Fruit fly (Drosophila melanogaster) whole organism, embryonic: Measurements from ENCODE around the gene VhaM9.7-d.

Source experiments
- BEAF-32 ChIP-seq: fragments of 200-800 bp; sonication (Bioruptor generic); optimal IDR thresholded peaks from 3 replicates; lab custom pipeline; 2017; ENCODE audit warnings: missing biosample characterization, missing genetic modification characterization, mild to moderate bottlenecking, moderate library complexity, missing genetic modification reagents
- CG11085 ChIP-seq: fragments of 200-800 bp; sonication (Bioruptor generic); IDR thresholded peaks from 2 replicates; pipeline ENCODE4 v1.3.6; 2022; ENCODE audit warnings: missing biosample characterization, missing genetic modification characterization
- CG12071 ChIP-seq: fragments of 200-800 bp; sonication (Bioruptor generic); optimal IDR thresholded peaks from 3 replicates; lab custom pipeline; 2018; ENCODE audit warnings: missing biosample characterization, mild to moderate bottlenecking, missing genetic modification characterization
- CG14014 ChIP-seq: fragments of 200-800 bp; sonication (Bioruptor generic); IDR thresholded peaks from 2 replicates; pipeline ENCODE4 v1.3.6; 2022; ENCODE audit warnings: missing biosample characterization, missing genetic modification characterization
- CG14050 ChIP-seq: fragments of 200-800 bp; sonication (Bioruptor generic); IDR thresholded peaks from 3 replicates; pipeline ENCODE4 v1.3.6; 2022; ENCODE audit warnings: missing biosample characterization, missing genetic modification characterization
- CG15479 ChIP-seq: fragments of 200-800 bp; sonication (Bioruptor generic); optimal IDR thresholded peaks from 3 replicates; lab custom pipeline; 2019; ENCODE audit warnings: missing biosample characterization, mild to moderate bottlenecking, missing genetic modification characterization, moderate library complexity
- CG16813 ChIP-seq: fragments of 200-800 bp; sonication (Bioruptor generic); IDR thresholded peaks from 3 replicates; pipeline ENCODE4 v1.3.6; 2022; ENCODE audit warnings: missing biosample characterization, missing genetic modification characterization; ENCODE audit not compliant: partially characterized antibody
- CG16815 ChIP-seq: fragments of 200-800 bp; sonication (Bioruptor generic); optimal IDR thresholded peaks from 3 replicates; lab custom pipeline; 2017; ENCODE audit warnings: missing biosample characterization, mild to moderate bottlenecking, missing genetic modification characterization
- CG17186 ChIP-seq: fragments of 200-800 bp; sonication (Bioruptor generic); optimal IDR thresholded peaks from 3 replicates; lab custom pipeline; 2017; ENCODE audit warnings: missing biosample characterization, missing genetic modification reagents, missing genetic modification characterization
- CG17328 ChIP-seq: fragments of 200-800 bp; sonication (Bioruptor generic); IDR thresholded peaks from 2 replicates; pipeline ENCODE4 v1.3.6; 2022; ENCODE audit warnings: missing biosample characterization, missing genetic modification characterization
- CG30020 ChIP-seq: fragments of 200-800 bp; optimal IDR thresholded peaks from 2 replicates; lab custom pipeline; 2019; ENCODE audit warnings: missing biosample characterization, mild to moderate bottlenecking, missing genetic modification characterization, moderate library complexity
- CG32532 ChIP-seq: fragments of 200-800 bp; sonication (Bioruptor generic); IDR thresholded peaks from 2 replicates; pipeline ENCODE4 v1.3.6; 2022; ENCODE audit warnings: missing biosample characterization, missing genetic modification characterization
- CG3407 ChIP-seq: fragments of 200-800 bp; sonication (Bioruptor generic); optimal IDR thresholded peaks from 2 replicates; lab custom pipeline; 2018; ENCODE audit warnings: missing biosample characterization, mild to moderate bottlenecking, missing genetic modification characterization
- CG34224 ChIP-seq: fragments of 200-800 bp; sonication (Bioruptor generic); IDR thresholded peaks from 3 replicates; pipeline ENCODE4 v1.3.6; 2022; ENCODE audit warnings: missing biosample characterization, missing genetic modification characterization; ENCODE audit not compliant: partially characterized antibody
- CG42726 ChIP-seq: fragments of 200-800 bp; sonication (Bioruptor generic); IDR thresholded peaks from 2 replicates; pipeline ENCODE4 v1.3.6; 2022; ENCODE audit warnings: missing biosample characterization, missing genetic modification characterization; ENCODE audit not compliant: partially characterized antibody
- CG4328 ChIP-seq: fragments of 200-800 bp; sonication (Bioruptor generic); optimal IDR thresholded peaks from 3 replicates; lab custom pipeline; 2017; ENCODE audit warnings: missing biosample characterization, missing genetic modification reagents, missing genetic modification characterization
- CG4707 ChIP-seq: fragments of 200-800 bp; sonication (Bioruptor generic); optimal IDR thresholded peaks from 2 replicates; lab custom pipeline; 2018; ENCODE audit warnings: missing biosample characterization, mild to moderate bottlenecking, missing genetic modification characterization, moderate library complexity
- CG4730 ChIP-seq: fragments of 200-800 bp; sonication (Bioruptor generic); IDR thresholded peaks from 2 replicates; pipeline ENCODE4 v1.3.6; 2022; ENCODE audit warnings: missing biosample characterization, missing genetic modification characterization
- CG6254 ChIP-seq: fragments of 200-800 bp; sonication (Bioruptor generic); optimal IDR thresholded peaks from 3 replicates; lab custom pipeline; 2017; ENCODE audit warnings: mild to moderate bottlenecking, missing biosample characterization, missing genetic modification reagents, missing genetic modification characterization
- CG8388 ChIP-seq: fragments of 200-800 bp; sonication (Bioruptor generic); optimal IDR thresholded peaks from 2 replicates; lab custom pipeline; 2019; ENCODE audit warnings: missing biosample characterization, mild to moderate bottlenecking, missing genetic modification characterization, moderate library complexity
- D19A ChIP-seq: fragments of 200-800 bp; optimal IDR thresholded peaks from 3 replicates; lab custom pipeline; 2019; ENCODE audit warnings: missing biosample characterization, mild to moderate bottlenecking, missing genetic modification characterization, moderate library complexity
- D19B ChIP-seq: fragments of 200-800 bp; sonication (Bioruptor generic); optimal IDR thresholded peaks from 2 replicates; lab custom pipeline; 2017; ENCODE audit warnings: missing biosample characterization, mild to moderate bottlenecking, missing genetic modification characterization
- HLH4C ChIP-seq: fragments of 200-800 bp; sonication (Bioruptor generic); IDR thresholded peaks from 3 replicates; pipeline ENCODE4 v1.3.6; 2022; ENCODE audit warnings: missing biosample characterization, missing genetic modification characterization; ENCODE audit not compliant: partially characterized antibody
- Hmr ChIP-seq: fragments of 200-800 bp; sonication (Bioruptor generic); optimal IDR thresholded peaks from 3 replicates; lab custom pipeline; 2017; ENCODE audit warnings: mild to moderate bottlenecking, missing biosample characterization, missing genetic modification reagents, missing genetic modification characterization
- Stat92E ChIP-seq, 3 experiments: fragments of >200 bp in 2 of 3; fragments of 200-800 bp in 1 of 3; sonication (Bioruptor generic) in 1 of 3; optimal IDR thresholded peaks; 2 replicates each; lab custom pipeline; 2017 to 2019; ENCODE audit warnings: missing biosample characterization in 3 of 3, missing genetic modification characterization in 3 of 3, mild to moderate bottlenecking in 1 of 3, moderate library complexity in 1 of 3
- TFAM ChIP-seq: fragments of 200-800 bp; sonication (Bioruptor generic); optimal IDR thresholded peaks from 2 replicates; lab custom pipeline; 2017; ENCODE audit warnings: missing biosample characterization, missing genetic modification characterization, inconsistent platforms
- Taf1 ChIP-seq: fragments of 200-800 bp; sonication (Bioruptor generic); IDR thresholded peaks from 2 replicates; pipeline ENCODE4 v1.3.6; 2022; ENCODE audit warnings: missing biosample characterization, missing genetic modification characterization
- amos ChIP-seq: fragments of 200-800 bp; sonication (Bioruptor generic); IDR thresholded peaks from 2 replicates; pipeline ENCODE4 v1.3.6; 2022; ENCODE audit warnings: missing biosample characterization, missing genetic modification characterization; ENCODE audit not compliant: partially characterized antibody
- bab2 ChIP-seq: fragments of 200-800 bp; sonication (Bioruptor generic); optimal IDR thresholded peaks from 2 replicates; lab custom pipeline; 2016; ENCODE audit warnings: missing biosample characterization, missing genetic modification characterization
- crp ChIP-seq, 2 experiments: fragments of 200-800 bp; sonication (Bioruptor generic); optimal IDR thresholded peaks; 2 replicates in 1 of 2; 3 replicates in 1 of 2; lab custom pipeline; 2017; ENCODE audit warnings: missing biosample characterization in 2 of 2, missing genetic modification characterization in 2 of 2, mild to moderate bottlenecking in 1 of 2, moderate library complexity in 1 of 2
- dmrt11E ChIP-seq: fragments of 200-800 bp; sonication (Bioruptor generic); optimal IDR thresholded peaks from 3 replicates; lab custom pipeline; 2018; ENCODE audit warnings: missing biosample characterization, mild to moderate bottlenecking, missing genetic modification characterization, moderate library complexity
- emc ChIP-seq: fragments of 200-800 bp; sonication (Bioruptor generic); optimal IDR thresholded peaks from 2 replicates; lab custom pipeline; 2016; ENCODE audit warnings: missing biosample characterization, missing genetic modification characterization
- fd96Cb ChIP-seq: fragments of 200-800 bp; sonication (Bioruptor generic); optimal IDR thresholded peaks from 2 replicates; lab custom pipeline; 2018; ENCODE audit warnings: missing biosample characterization, mild to moderate bottlenecking, missing genetic modification characterization, moderate library complexity
- inv ChIP-seq: fragments of 200-800 bp; sonication (Bioruptor generic); IDR thresholded peaks from 2 replicates; pipeline ENCODE4 v1.3.6; 2022; ENCODE audit warnings: missing biosample characterization, missing genetic modification characterization; ENCODE audit not compliant: partially characterized antibody
- jing ChIP-seq: fragments of 200-800 bp; sonication (Bioruptor generic); optimal IDR thresholded peaks from 2 replicates; lab custom pipeline; 2018; ENCODE audit warnings: missing biosample characterization, mild to moderate bottlenecking, missing genetic modification characterization
- knrl ChIP-seq: fragments of 200-800 bp; sonication (Bioruptor generic); IDR thresholded peaks from 3 replicates; pipeline ENCODE4 v1.3.6; 2022; ENCODE audit warnings: missing biosample characterization, missing genetic modification characterization; ENCODE audit not compliant: partially characterized antibody
- lab ChIP-seq: fragments of 200-800 bp; sonication (Bioruptor generic); optimal IDR thresholded peaks from 3 replicates; lab custom pipeline; 2017; ENCODE audit warnings: missing biosample characterization, missing genetic modification characterization, mild to moderate bottlenecking, moderate library complexity, missing genetic modification reagents
- luna ChIP-seq: fragments of 200-800 bp; sonication (Bioruptor generic); optimal IDR thresholded peaks from 2 replicates; lab custom pipeline; 2016; ENCODE audit warnings: missing biosample characterization, missing genetic modification characterization
- maf-S ChIP-seq: fragments of 200-800 bp; sonication (Bioruptor generic); optimal IDR thresholded peaks from 2 replicates; lab custom pipeline; 2016; ENCODE audit warnings: missing biosample characterization, missing genetic modification characterization
- mirr ChIP-seq: fragments of 200-800 bp; sonication (Bioruptor generic); optimal IDR thresholded peaks from 3 replicates; lab custom pipeline; 2018; ENCODE audit warnings: missing biosample characterization, mild to moderate bottlenecking, missing genetic modification characterization
- psq ChIP-seq: fragments of 200-800 bp; sonication (Bioruptor generic); optimal IDR thresholded peaks from 2 replicates; lab custom pipeline; 2017; ENCODE audit warnings: missing biosample characterization, missing genetic modification characterization
- repo ChIP-seq: fragments of 200-800 bp; sonication (Bioruptor generic); optimal IDR thresholded peaks from 2 replicates; lab custom pipeline; 2016; ENCODE audit warnings: missing biosample characterization, missing genetic modification characterization
- rib ChIP-seq: fragments of 200-800 bp; sonication (Bioruptor generic); IDR thresholded peaks from 2 replicates; pipeline ENCODE4 v1.3.6; 2022; ENCODE audit warnings: missing biosample characterization, missing genetic modification characterization
- sob ChIP-seq: fragments of 200-800 bp; sonication (Bioruptor generic); IDR thresholded peaks from 2 replicates; pipeline ENCODE4 v1.3.6; 2022; ENCODE audit warnings: missing biosample characterization, missing genetic modification characterization
- ssp ChIP-seq: fragments of 200-800 bp; sonication (Bioruptor generic); IDR thresholded peaks from 2 replicates; pipeline ENCODE4 v1.3.6; 2022; ENCODE audit warnings: missing biosample characterization, missing genetic modification characterization
- tap ChIP-seq: fragments of 200-800 bp; optimal IDR thresholded peaks from 3 replicates; lab custom pipeline; 2019; ENCODE audit warnings: missing biosample characterization, mild to moderate bottlenecking, missing genetic modification characterization, moderate library complexity
- tin ChIP-seq: fragments of 200-800 bp; sonication (Bioruptor generic); optimal IDR thresholded peaks from 3 replicates; lab custom pipeline; 2016; ENCODE audit warnings: missing biosample characterization, missing genetic modification characterization
- toy ChIP-seq: fragments of 200-800 bp; sonication (Bioruptor generic); IDR thresholded peaks from 2 replicates; pipeline ENCODE4 v1.3.6; 2022; ENCODE audit warnings: missing biosample characterization, missing genetic modification characterization
- zen ChIP-seq: fragments of 200-800 bp; sonication (Bioruptor generic); optimal IDR thresholded peaks from 3 replicates; lab custom pipeline; 2018; ENCODE audit warnings: missing biosample characterization, mild to moderate bottlenecking, missing genetic modification characterization, moderate library complexity

Gene VhaM9.7-d

dm6 chr3R:16977745-16978305 lies 2.8 kb downstream of the VhaM9.7-d start, which contains the start of gene Actn3 (continued):
- TF ChIP-seq CG42726 (GFP tag; lab: Robert Waterston, UW) (0 out of 2 replicates have a peak, but pooled peaks have one; percentile 38), knrl (peak; percentile 67), emc (GFP tag; lab: Kevin White, UChicago) (no peak), Stat92E (GFP tag; optimal IDR thresholded peaks at IDR 0.05; lab: Kevin White, UChicago) (no peak), zen (tag; lab: Kevin White, UChicago) (peak; percentile 65), toy (GFP tag; lab: Robert Waterston, UW) (no peak), CG4707 (no peak), CG11085 (GFP tag; lab: Robert Waterston, UW) (0 out of 2 replicates have a peak, but pooled peaks have one; percentile 7), CG16813 (GFP tag; lab: Robert Waterston, UW) (peak; percentile 48; the same call in 2 of the 3 replicates), CG17328 (GFP tag; lab: Robert Waterston, UW) (no peak), crp (GFP tag; optimal IDR thresholded peaks at IDR 0.05; lab: Kevin White, UChicago) (no peak), CG30020 (no peak), CG34224 (GFP tag; lab: Robert Waterston, UW) (no peak), CG15479 (GFP tag; lab: Kevin White, UChicago) (no peak), CG32532 (GFP tag; lab: Robert Waterston, UW) (no peak), BEAF-32 (GFP tag; lab: Kevin White, UChicago) (no peak), tin (GFP tag; lab: Kevin White, UChicago) (no peak), CG4730 (no peak), rib (no peak), maf-S (GFP tag; lab: Kevin White, UChicago) (no peak), CG17186 (no peak), CG4328 (GFP tag; lab: Kevin White, UChicago) (no peak), lab (GFP tag; lab: Kevin White, UChicago) (no peak), repo (GFP tag; lab: Kevin White, UChicago) (no peak), HLH4C (GFP tag; lab: Robert Waterston, UW) (no peak), jing (GFP tag; lab: Kevin White, UChicago) (no peak), CG16815 (GFP tag; lab: Kevin White, UChicago) (no peak), CG6254 (GFP tag; lab: Kevin White, UChicago) (no peak), CG3407 (GFP tag; lab: Kevin White, UChicago) (no peak), amos (GFP tag; lab: Robert Waterston, UW) (peak; percentile 69), D19B (no peak), CG8388 (GFP tag; lab: Kevin White, UChicago) (no peak), tap (tag; lab: Kevin White, UChicago) (no peak), bab2 (GFP tag; lab: Kevin White, UChicago) (no peak), CG14050 (GFP tag; lab: Robert Waterston, UW) (no peak), D19A (tag; lab: Kevin White, UChicago) (no peak), Hmr (GFP tag; lab: Kevin White, UChicago) (no peak), CG14014 (no peak), CG12071 (GFP tag; lab: Kevin White, UChicago) (no peak), Taf1 (GFP tag; lab: Robert Waterston, UW) (no peak), ssp (no peak), luna (GFP tag; lab: Kevin White, UChicago) (no peak), fd96Cb (tag; lab: Kevin White, UChicago) (no peak), inv (GFP tag; lab: Robert Waterston, UW) (peak; percentile 16; the same call in 1 of the 2 replicates), sob (GFP tag; lab: Robert Waterston, UW) (no peak), mirr (no peak), TFAM (GFP tag; lab: Kevin White, UChicago) (no peak), dmrt11E (tag; lab: Kevin White, UChicago) (no peak), psq (no peak)
